Worm (Caenorhabditis elegans): ENCODE results near the gene ccm-2.

DNA sequence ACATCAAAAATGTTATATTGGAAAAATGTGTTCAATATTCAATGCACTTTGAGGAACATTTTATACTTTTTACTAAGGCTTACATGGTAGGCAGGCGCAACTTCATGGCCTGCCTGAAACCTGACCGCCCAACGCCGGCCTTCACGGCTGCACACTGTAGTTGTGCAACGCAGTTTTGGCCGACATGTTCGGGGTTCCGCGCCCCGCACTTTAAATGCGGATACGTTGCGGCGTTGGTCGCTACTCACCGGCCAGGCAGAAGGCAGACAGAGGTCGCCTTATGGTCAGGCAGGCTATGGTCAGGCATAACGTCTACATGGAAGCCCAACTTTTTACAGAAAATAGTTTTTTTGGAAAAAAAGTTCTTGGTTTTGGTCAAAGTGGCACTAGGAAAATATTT is 43.8 kb upstream of the ccm-2 start:
- TF ChIP-seq ceh-2 (tag; optimal IDR thresholded peaks at IDR 0.05) (no peak), rnt-1 (tag; optimal IDR thresholded peaks at IDR 0.05) (no peak), sox-4 (tag; optimal IDR thresholded peaks at IDR 0.05) (no peak)

Measured in whole organism, late embryonic.